Fruit fly (Drosophila melanogaster) whole organism, adult: ENCODE results near the gene Ykt6.

Experiments used
- CG12768 ChIP-seq: fragments of 200-800 bp; sonication (Bioruptor generic); optimal IDR thresholded peaks from 2 replicates; lab custom pipeline; 2017; ENCODE audit warnings: missing biosample characterization, missing genetic modification characterization, mild to moderate bottlenecking, moderate library complexity, missing genetic modification reagents
- CG33017 ChIP-seq: fragments of 200-800 bp; sonication (Bioruptor generic); optimal IDR thresholded peaks from 2 replicates; lab custom pipeline; 2018; ENCODE audit warnings: missing biosample characterization, mild to moderate bottlenecking, missing genetic modification characterization, moderate library complexity
- CG5204 ChIP-seq: fragments of 200-800 bp; sonication (Bioruptor generic); optimal IDR thresholded peaks from 2 replicates; lab custom pipeline; 2016; ENCODE audit warnings: missing biosample characterization, missing genetic modification characterization
- CG7045 ChIP-seq: fragments of 200-800 bp; sonication (Bioruptor generic); optimal IDR thresholded peaks from 2 replicates; lab custom pipeline; 2017; ENCODE audit warnings: missing biosample characterization, mild to moderate bottlenecking, missing genetic modification characterization
- Clk ChIP-seq: fragments of 200-800 bp; sonication (Bioruptor generic); optimal IDR thresholded peaks from 2 replicates; lab custom pipeline; 2017; ENCODE audit warnings: missing biosample characterization, missing genetic modification characterization
- Crg-1 ChIP-seq: fragments of 200-800 bp; sonication (Bioruptor generic); optimal IDR thresholded peaks from 2 replicates; lab custom pipeline; 2016; ENCODE audit warnings: missing biosample characterization, missing genetic modification characterization
- Hr96 ChIP-seq: fragments of 200-800 bp; sonication (Bioruptor generic); optimal IDR thresholded peaks from 2 replicates; lab custom pipeline; 2016; ENCODE audit warnings: missing biosample characterization, missing genetic modification characterization
- Mnt ChIP-seq: fragments of 200-800 bp; sonication (Bioruptor generic); optimal IDR thresholded peaks from 2 replicates; lab custom pipeline; 2016; ENCODE audit warnings: missing biosample characterization, mild to moderate bottlenecking, missing genetic modification characterization
- bab1 ChIP-seq: fragments of 200-800 bp; sonication (Bioruptor generic); optimal IDR thresholded peaks from 3 replicates; lab custom pipeline; 2019; ENCODE audit warnings: missing biosample characterization, mild to moderate bottlenecking, missing genetic modification characterization, moderate library complexity
- cic ChIP-seq: fragments of 200-800 bp; sonication (Bioruptor generic); optimal IDR thresholded peaks from 2 replicates; lab custom pipeline; 2017; ENCODE audit warnings: missing biosample characterization, mild to moderate bottlenecking, missing genetic modification characterization, moderate library complexity
- kay ChIP-seq: fragments of 200-800 bp; sonication (Bioruptor generic); peaks from one replicate; lab custom pipeline; 2016; ENCODE audit warnings: missing biosample characterization, missing genetic modification characterization, borderline replicate concordance
- ovo ChIP-seq: fragments of 200-800 bp; sonication (Bioruptor generic); optimal IDR thresholded peaks from 2 replicates; lab custom pipeline; 2016; ENCODE audit warnings: missing biosample characterization, missing genetic modification characterization
- tj ChIP-seq: fragments of 200-800 bp; sonication (Bioruptor generic); optimal IDR thresholded peaks from 3 replicates; lab custom pipeline; 2017; ENCODE audit warnings: missing biosample characterization, mild to moderate bottlenecking, missing genetic modification characterization, moderate library complexity
- toe ChIP-seq: fragments of 200-800 bp; sonication (Bioruptor generic); optimal IDR thresholded peaks from 2 replicates; lab custom pipeline; 2016; ENCODE audit warnings: missing biosample characterization, missing genetic modification characterization

- TF ChIP-seq Hr96 (GFP tag; lab: Kevin White, UChicago) (no peak), tj (GFP tag; lab: Kevin White, UChicago) (no peak), bab1 (no peak), cic (GFP tag; lab: Kevin White, UChicago) (no peak), kay (GFP tag; lab: Kevin White, UChicago) (no peak), CG12768 (GFP tag; lab: Kevin White, UChicago) (no peak), Mnt (GFP tag; lab: Kevin White, UChicago) (peak; percentile 70), Crg-1 (no peak), ovo (no peak), CG7045 (GFP tag; lab: Kevin White, UChicago) (no peak), Clk (GFP tag; lab: Kevin White, UChicago) (no peak), CG33017 (tag; lab: Kevin White, UChicago) (no peak), toe (GFP tag; lab: Kevin White, UChicago) (no peak), CG5204 (no peak)
Measured at dm6 chrX:7959025-7959424, 38.8 kb downstream of the Ykt6 start.
